Worm (Caenorhabditis elegans) whole organism, mixed stage, embryonic: Measurements from ENCODE around the gene sri-48.

Experiments used
- M03D4.4 ChIP-seq: sonication (generic microtip); optimal IDR thresholded peaks from 2 replicates; lab custom pipeline; 2017; ENCODE audit warnings: mild to moderate bottlenecking, missing genetic modification characterization, missing compliant biosample characterization
- bed-3 ChIP-seq: fragments of 200-800 bp; sonication (Bioruptor generic); optimal IDR thresholded peaks from 3 replicates; lab custom pipeline; 2018; ENCODE audit warnings: mild to moderate bottlenecking, missing genetic modification characterization, moderate library complexity, missing compliant biosample characterization
- blmp-1 ChIP-seq: fragments of 150-350 bp; optimal IDR thresholded peaks from 2 replicates; lab custom pipeline; 2014; ENCODE audit warnings: missing biosample characterization, missing genetic modification characterization
- ceh-39 ChIP-seq: fragments of 150-350 bp; optimal IDR thresholded peaks from 2 replicates; lab custom pipeline; 2014; ENCODE audit warnings: missing biosample characterization, missing genetic modification characterization
- ceh-43 ChIP-seq: fragments of 200-800 bp; sonication (Bioruptor generic); optimal IDR thresholded peaks from 2 replicates; lab custom pipeline; 2018; ENCODE audit warnings: mild to moderate bottlenecking, missing genetic modification characterization, moderate library complexity, missing compliant biosample characterization
- ceh-83 ChIP-seq: fragments of 200-800 bp; sonication (Bioruptor generic); optimal IDR thresholded peaks from 2 replicates; lab custom pipeline; 2018; ENCODE audit warnings: mild to moderate bottlenecking, missing genetic modification characterization, missing compliant biosample characterization
- ces-1 ChIP-seq: fragments of 150-350 bp; optimal IDR thresholded peaks from 2 replicates; lab custom pipeline; 2014; ENCODE audit warnings: missing biosample characterization, missing genetic modification reagents, missing genetic modification characterization
- cnd-1 ChIP-seq: fragments of 200-800 bp; sonication (Bioruptor generic); optimal IDR thresholded peaks from 2 replicates; lab custom pipeline; 2018; ENCODE audit warnings: mild to moderate bottlenecking, missing genetic modification characterization, missing compliant biosample characterization
- drap-1 ChIP-seq: fragments of 200-800 bp; sonication (Bioruptor generic); optimal IDR thresholded peaks from 3 replicates; lab custom pipeline; 2018; ENCODE audit warnings: mild to moderate bottlenecking, missing genetic modification characterization, missing compliant biosample characterization
- elt-1 ChIP-seq: sonication (generic microtip); optimal IDR thresholded peaks from 2 replicates; lab custom pipeline; 2017; ENCODE audit warnings: missing genetic modification characterization, mild to moderate bottlenecking, missing compliant biosample characterization, antibody characterized with exemption, moderate library complexity, borderline replicate concordance; ENCODE audit not compliant: insufficient read depth
- elt-3 ChIP-seq: fragments of 150-350 bp; optimal IDR thresholded peaks from 2 replicates; lab custom pipeline; 2014; ENCODE audit warnings: missing biosample characterization, missing genetic modification characterization
- flh-1 ChIP-seq: fragments of 200-800 bp; sonication (Bioruptor generic); optimal IDR thresholded peaks from 2 replicates; lab custom pipeline; 2018; ENCODE audit warnings: mild to moderate bottlenecking, missing genetic modification characterization, moderate library complexity, missing compliant biosample characterization
- ham-2 ChIP-seq: fragments of 200-800 bp; sonication (Bioruptor generic); optimal IDR thresholded peaks from 2 replicates; lab custom pipeline; 2018; ENCODE audit warnings: mild to moderate bottlenecking, missing genetic modification characterization, missing compliant biosample characterization
- lin-13 ChIP-seq: fragments of 150-350 bp; optimal IDR thresholded peaks from 2 replicates; lab custom pipeline; 2014; ENCODE audit warnings: missing biosample characterization, missing genetic modification characterization
- lin-32 ChIP-seq: fragments of 200-800 bp; sonication (Bioruptor generic); optimal IDR thresholded peaks from 2 replicates; lab custom pipeline; 2018; ENCODE audit warnings: mild to moderate bottlenecking, missing genetic modification characterization, missing compliant biosample characterization
- lsy-2 ChIP-seq: fragments of 150-350 bp; optimal IDR thresholded peaks from 2 replicates; lab custom pipeline; 2014; ENCODE audit warnings: missing biosample characterization, missing genetic modification characterization
- mab-5 ChIP-seq: fragments of 150-350 bp; optimal IDR thresholded peaks from 2 replicates; lab custom pipeline; 2014; ENCODE audit warnings: missing biosample characterization, missing genetic modification characterization
- mep-1 ChIP-seq: fragments of 150-350 bp; optimal IDR thresholded peaks from 2 replicates; lab custom pipeline; 2017; ENCODE audit warnings: missing biosample characterization, missing genetic modification reagents, missing genetic modification characterization, inconsistent platforms
- mls-2 ChIP-seq: sonication (generic microtip); optimal IDR thresholded peaks from 2 replicates; lab custom pipeline; 2016; ENCODE audit warnings: mild to moderate bottlenecking, missing genetic modification characterization, moderate library complexity, missing compliant biosample characterization
- nhr-12 ChIP-seq: fragments of 150-350 bp; optimal IDR thresholded peaks from 2 replicates; lab custom pipeline; 2014; ENCODE audit warnings: missing biosample characterization, missing genetic modification characterization
- nhr-2 ChIP-seq: fragments of 150-350 bp; optimal IDR thresholded peaks from 2 replicates; lab custom pipeline; 2014; ENCODE audit warnings: missing biosample characterization, missing genetic modification characterization
- nhr-237 ChIP-seq: fragments of 150-350 bp; optimal IDR thresholded peaks from 2 replicates; lab custom pipeline; 2014; ENCODE audit warnings: missing biosample characterization, missing genetic modification characterization
- nhr-28 ChIP-seq: fragments of 150-350 bp; optimal IDR thresholded peaks from 2 replicates; lab custom pipeline; 2014; ENCODE audit warnings: missing biosample characterization, missing genetic modification characterization
- nhr-76 ChIP-seq: sonication (generic microtip); optimal IDR thresholded peaks from 2 replicates; lab custom pipeline; 2017; ENCODE audit warnings: missing biosample characterization, missing genetic modification characterization
- pha-4 ChIP-seq: fragments of 150-350 bp; optimal IDR thresholded peaks from 2 replicates; lab custom pipeline; 2018; ENCODE audit warnings: missing biosample characterization, missing genetic modification reagents, missing genetic modification characterization
- snpc-4 ChIP-seq: fragments of 150-350 bp; optimal IDR thresholded peaks from 2 replicates; lab custom pipeline; 2014; ENCODE audit warnings: missing biosample characterization, missing genetic modification characterization
- sptf-1 ChIP-seq: sonication (generic microtip); optimal IDR thresholded peaks from 2 replicates; lab custom pipeline; 2017; ENCODE audit warnings: mild to moderate bottlenecking, missing genetic modification characterization, moderate library complexity, missing compliant biosample characterization
- tbx-8 ChIP-seq: fragments of 200-800 bp; sonication (Bioruptor generic); optimal IDR thresholded peaks from 2 replicates; lab custom pipeline; 2018; ENCODE audit warnings: mild to moderate bottlenecking, missing genetic modification characterization, moderate library complexity, missing compliant biosample characterization
- unc-120 ChIP-seq: sonication (generic microtip); optimal IDR thresholded peaks from 2 replicates; lab custom pipeline; 2017; ENCODE audit warnings: missing genetic modification characterization, missing compliant biosample characterization; ENCODE audit not compliant: poor library complexity, severe bottlenecking
- unc-39 ChIP-seq: fragments of 150-350 bp; optimal IDR thresholded peaks from 2 replicates; lab custom pipeline; 2014; ENCODE audit warnings: missing biosample characterization, missing genetic modification characterization
- zip-8 ChIP-seq: fragments of 150-350 bp; optimal IDR thresholded peaks from 2 replicates; lab custom pipeline; 2014; ENCODE audit warnings: missing biosample characterization, missing genetic modification characterization
- ztf-11 ChIP-seq: fragments of 150-350 bp; optimal IDR thresholded peaks from 2 replicates; lab custom pipeline; 2014; ENCODE audit warnings: missing biosample characterization, missing genetic modification characterization

The sri-48 gene

ce11 chrII:3209251-3209650 lies 8.1 kb upstream of the sri-48 start, which contains the start of gene ZC239.6:
TSS of gene ZC239.6 (plus strand) at chrII:3209631.
- no peak for TF ChIP-seq ceh-83 (GFP tag; lab: Kevin White, UChicago)
- TF ChIP-seq sptf-1 (tag; lab: Kevin White, UChicago): no peak
- TF ChIP-seq mep-1 (tag; lab: Kevin White, UChicago): no peak
- no peak for TF ChIP-seq lin-13 (tag; lab: Kevin White, UChicago)

ce11 chrII:3208679-3209078 lies 7.5 kb upstream of the sri-48 start, which contains the start of gene sdz-35:
TSS of gene sdz-35 (minus strand) at chrII:3208779.
- no peak for TF ChIP-seq nhr-2 (tag; lab: Kevin White, UChicago)
- no peak for TF ChIP-seq snpc-4
- TF ChIP-seq pha-4 (tag; lab: Kevin White, UChicago): no peak
- no peak for TF ChIP-seq lsy-2
- TF ChIP-seq unc-39: no peak
- no peak for TF ChIP-seq mep-1 (tag; lab: Kevin White, UChicago)
- TF ChIP-seq ham-2 (GFP tag; lab: Kevin White, UChicago): no peak
- TF ChIP-seq lin-32: no peak
- TF ChIP-seq unc-120 (tag; lab: Kevin White, UChicago): no peak
- no peak for TF ChIP-seq elt-3 (tag; lab: Kevin White, UChicago)
- no peak for TF ChIP-seq bed-3 (GFP tag; lab: Kevin White, UChicago)
- TF ChIP-seq ceh-83 (GFP tag; lab: Kevin White, UChicago): no peak
- TF ChIP-seq nhr-28 (tag; lab: Kevin White, UChicago): no peak
- no peak for TF ChIP-seq ceh-43 (GFP tag; lab: Kevin White, UChicago)

ce11 chrII:3206423-3206989 lies 5.4 kb upstream of the sri-48 start, which contains the start of the genes ZC239.20 and ZC239.21:
TSS of gene ZC239.20 (minus strand) at chrII:3206523.
TSS of gene ZC239.21 (plus strand) at chrII:3206939.
- TF ChIP-seq M03D4.4 (tag; lab: Kevin White, UChicago) (no peak), elt-3 (tag; lab: Kevin White, UChicago) (no peak), lin-13 (tag; lab: Kevin White, UChicago) (no peak), drap-1 (GFP tag; lab: Kevin White, UChicago) (no peak), tbx-8 (GFP tag; lab: Kevin White, UChicago) (no peak), ceh-83 (GFP tag; lab: Kevin White, UChicago) (no peak), zip-8 (tag; lab: Kevin White, UChicago) (no peak), elt-1 (no peak), mls-2 (tag; lab: Kevin White, UChicago) (no peak), unc-39 (no peak), lsy-2 (no peak), ces-1 (GFP tag; lab: Kevin White, UChicago) (no peak), flh-1 (GFP tag; lab: Kevin White, UChicago) (no peak), ceh-43 (GFP tag; lab: Kevin White, UChicago) (no peak), cnd-1 (tag; lab: Kevin White, UChicago) (no peak)

ce11 chrII:3203415-3203814 lies 2.3 kb upstream of the sri-48 start, which contains the start of gene sri-50:
TSS of gene sri-50 (plus strand) at chrII:3203715.
- TF ChIP-seq nhr-12 (tag; lab: Kevin White, UChicago): no peak
- TF ChIP-seq unc-39: no peak
- no peak for TF ChIP-seq snpc-4
- TF ChIP-seq elt-3 (tag; lab: Kevin White, UChicago): no peak
- TF ChIP-seq mab-5: no peak
- no peak for TF ChIP-seq blmp-1 (tag; lab: Kevin White, UChicago)
- TF ChIP-seq zip-8 (tag; lab: Kevin White, UChicago): no peak
- TF ChIP-seq lin-13 (tag; lab: Kevin White, UChicago): no peak
- TF ChIP-seq ceh-39 (tag; lab: Kevin White, UChicago): no peak
- TF ChIP-seq ztf-11 (tag; lab: Kevin White, UChicago): no peak
- TF ChIP-seq ceh-83 (GFP tag; lab: Kevin White, UChicago): no peak
- TF ChIP-seq cnd-1 (tag; lab: Kevin White, UChicago): no peak
- TF ChIP-seq mep-1 (tag; lab: Kevin White, UChicago): no peak
- TF ChIP-seq, all 35 proteins: peak for 0

ce11 chrII:3202519-3202918 lies 1.4 kb upstream of the sri-48 start, which contains the start of gene sri-53:
TSS of gene sri-53 (minus strand) at chrII:3202619.
- TF ChIP-seq nhr-237 (tag; lab: Kevin White, UChicago) (no peak), elt-1 (no peak), zip-8 (tag; lab: Kevin White, UChicago) (no peak), nhr-28 (tag; lab: Kevin White, UChicago) (no peak), sptf-1 (tag; lab: Kevin White, UChicago) (no peak), nhr-76 (tag; lab: Kevin White, UChicago) (no peak)
